Fruit fly (Drosophila melanogaster): Measurements from ENCODE around the gene CG7044.
A peak's percentile ranks its signal among the peaks of the same experiment; 100 is the strongest.

Gene CG7044

DNA sequence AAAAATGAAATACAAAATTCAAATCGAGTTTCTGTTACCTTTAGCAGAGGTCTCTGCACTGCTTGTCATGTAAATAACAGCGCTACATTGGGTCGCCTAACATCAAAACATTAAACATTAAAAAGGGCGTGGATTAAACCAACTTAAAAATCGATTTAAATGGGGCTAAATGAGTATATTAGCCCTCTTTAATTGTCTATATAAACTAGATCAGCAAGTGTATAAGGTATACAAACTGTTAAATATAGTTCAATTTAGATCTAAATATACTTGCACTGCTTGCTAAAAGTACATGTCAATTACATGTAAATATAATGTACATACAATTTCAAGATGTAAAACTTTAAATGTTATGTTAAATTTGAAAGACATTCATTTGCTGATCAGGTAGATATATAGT, 31.8 kb downstream of the CG7044 start (continued):
- TF ChIP-seq CG10431 (GFP tag; optimal IDR thresholded peaks at IDR 0.05) (no peak), CG16813 (GFP tag; IDR thresholded peaks at IDR 0.05; ENCODE audit: partially characterized antibody) (peak; percentile 52; the same call in 2 of the 3 replicates), CG2120 (GFP tag; optimal IDR thresholded peaks at IDR 0.05) (no peak), tna (GFP tag; IDR thresholded peaks at IDR 0.05; ENCODE audit: partially characterized antibody) (no peak), gce (GFP tag; IDR thresholded peaks at IDR 0.05) (no peak), knrl (GFP tag; IDR thresholded peaks at IDR 0.05; ENCODE audit: partially characterized antibody) (peak; percentile 62), crp (GFP tag; optimal IDR thresholded peaks at IDR 0.05) (no peak), fd3F (GFP tag; optimal IDR thresholded peaks at IDR 0.05) (no peak), sug (tag; optimal IDR thresholded peaks at IDR 0.05) (peak; percentile 24), CG31441 (GFP tag; IDR thresholded peaks at IDR 0.05) (no peak), CG15269 (tag; optimal IDR thresholded peaks at IDR 0.05) (no peak), H15 (GFP tag; IDR thresholded peaks at IDR 0.05) (no peak), CG17361 (GFP tag; IDR thresholded peaks at IDR 0.05) (0 out of 3 replicates have a peak, but pooled peaks have one; percentile 21), CG6254 (GFP tag; optimal IDR thresholded peaks at IDR 0.05) (no peak), stwl (tag; optimal IDR thresholded peaks at IDR 0.05) (peak; percentile 19), Bgb (GFP tag; IDR thresholded peaks at IDR 0.05; ENCODE audit: partially characterized antibody) (peak; percentile 43), CG14014 (GFP tag; IDR thresholded peaks at IDR 0.05) (no peak), CG8765 (GFP tag; IDR thresholded peaks at IDR 0.05) (no peak), Dp (GFP tag; optimal IDR thresholded peaks at IDR 0.05) (peak; percentile 20), NC2α (GFP tag; optimal IDR thresholded peaks at IDR 0.05) (no peak), Scr (GFP tag; IDR thresholded peaks at IDR 0.05; ENCODE audit: partially characterized antibody) (peak; percentile 40; the same call in 1 of the 2 replicates), Dfd (GFP tag; optimal IDR thresholded peaks at IDR 0.05) (peak in 1 of 2 experiments; percentile 54), CG31365 (tag; optimal IDR thresholded peaks at IDR 0.05) (peak; percentile 91), seq (GFP tag; IDR thresholded peaks at IDR 0.05) (no peak), wdn (GFP tag; IDR thresholded peaks at IDR 0.05) (no peak), CG15696 (tag; optimal IDR thresholded peaks at IDR 0.05) (no peak), CG14710 (tag; optimal IDR thresholded peaks at IDR 0.05) (peak; percentile 12), dmrt11E (tag; optimal IDR thresholded peaks at IDR 0.05) (no peak), mld (GFP tag; IDR thresholded peaks at IDR 0.05; ENCODE audit: partially characterized antibody) (no peak), CTCF (GFP tag; optimal IDR thresholded peaks at IDR 0.05) (peak; percentile 81), HHEX (GFP tag; optimal IDR thresholded peaks at IDR 0.05) (no peak), gsb-n (tag; optimal IDR thresholded peaks at IDR 0.05) (no peak)

DNA sequence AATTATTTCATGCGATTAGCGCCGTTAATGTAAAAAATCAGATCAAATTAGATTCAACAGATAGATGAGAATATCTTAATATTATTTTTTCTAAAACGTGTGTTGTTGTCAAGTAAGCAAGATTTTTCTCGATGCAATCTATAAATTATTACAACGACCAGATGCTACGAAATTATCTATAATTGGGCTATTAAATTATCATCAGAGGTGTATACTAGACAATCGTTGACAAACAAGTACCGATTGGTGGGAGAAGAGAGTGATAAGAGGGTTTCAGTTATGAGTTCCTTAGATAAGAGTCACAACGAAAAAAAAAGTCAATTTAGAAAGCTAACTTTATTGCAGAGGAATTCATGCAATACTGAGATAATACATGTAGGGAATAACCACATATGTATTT, 34.0 kb downstream of the CG7044 start:
- TF ChIP-seq exex (tag; optimal IDR thresholded peaks at IDR 0.05) (peak; percentile 67), sima (GFP tag; optimal IDR thresholded peaks at IDR 0.05) (no peak)

DNA sequence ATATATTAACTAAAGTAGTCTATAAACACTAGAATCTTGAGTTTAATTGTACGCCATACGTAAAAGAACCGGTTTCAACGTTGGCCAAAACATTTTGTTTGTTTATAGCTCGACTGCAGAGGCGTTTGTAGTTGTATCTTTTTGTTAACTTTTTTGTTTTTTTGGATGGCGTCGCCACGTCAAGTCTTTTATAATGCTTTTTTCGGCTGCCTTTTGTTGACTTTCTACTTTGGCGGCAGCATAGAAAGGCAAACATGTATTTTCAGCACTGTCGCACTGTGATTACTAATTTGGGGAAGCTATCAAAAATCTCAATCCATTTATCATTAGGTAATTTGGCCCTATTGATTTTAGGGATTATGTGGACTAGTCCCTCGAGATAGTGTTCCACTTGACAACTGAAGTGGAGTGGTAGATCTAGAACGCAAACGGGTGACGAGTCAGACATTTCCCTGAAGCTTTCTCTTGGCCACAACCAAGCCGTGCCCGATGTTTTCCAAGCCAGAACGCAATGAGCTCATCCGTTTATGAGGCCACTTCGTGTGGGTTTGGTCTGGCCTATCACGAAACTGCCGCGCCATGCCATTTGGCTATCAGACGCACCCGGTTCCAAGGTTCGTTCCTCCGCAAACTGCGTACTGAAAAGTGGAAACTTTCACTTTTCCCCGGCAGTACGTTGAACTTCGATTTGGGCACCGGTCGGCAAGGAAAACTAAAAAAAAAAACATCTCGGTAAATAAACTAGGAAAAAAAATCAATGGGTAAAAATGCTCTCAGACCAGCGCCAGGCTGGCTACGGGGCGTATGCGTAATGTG, 34.8 kb downstream of the CG7044 start:
- TF ChIP-seq Mes4 (GFP tag; optimal IDR thresholded peaks at IDR 0.05) (no peak), CG12071 (GFP tag; optimal IDR thresholded peaks at IDR 0.05) (no peak), otp (GFP tag; IDR thresholded peaks at IDR 0.05) (no peak), mld (GFP tag; IDR thresholded peaks at IDR 0.05; ENCODE audit: partially characterized antibody) (no peak), CG34376 (GFP tag; optimal IDR thresholded peaks at IDR 0.05) (no peak), CG4707 (GFP tag; optimal IDR thresholded peaks at IDR 0.05) (no peak), CG6765 (GFP tag; optimal IDR thresholded peaks at IDR 0.05) (no peak), disco-r (GFP tag; optimal IDR thresholded peaks at IDR 0.05) (no peak), CG10209 (GFP tag; optimal IDR thresholded peaks at IDR 0.05) (no peak), nau (GFP tag; optimal IDR thresholded peaks at IDR 0.05) (no peak), schlank (tag; optimal IDR thresholded peaks at IDR 0.05) (no peak), hb (GFP tag; IDR thresholded peaks at IDR 0.05; ENCODE audit: partially characterized antibody) (no peak), Blimp-1 (GFP tag; optimal IDR thresholded peaks at IDR 0.05) (peak; percentile 93), Oli (tag; optimal IDR thresholded peaks at IDR 0.05) (no peak), mirr (GFP tag; optimal IDR thresholded peaks at IDR 0.05) (no peak)
